Fruit fly (Drosophila melanogaster) whole organism, embryonic: ENCODE measurements around the gene CG33281.
A peak's percentile ranks its signal among the peaks of the same experiment; 100 is the strongest.

Experiments
- CG12155 ChIP-seq: fragments of 200-800 bp; sonication (Bioruptor generic); optimal IDR thresholded peaks from 3 replicates; lab custom pipeline; 2016; ENCODE audit warnings: missing biosample characterization, missing genetic modification characterization
- CG12236 ChIP-seq: fragments of 200-800 bp; sonication (Bioruptor generic); optimal IDR thresholded peaks from 2 replicates; lab custom pipeline; 2016; ENCODE audit warnings: missing biosample characterization, missing genetic modification characterization
- CG15514 ChIP-seq: fragments of 200-800 bp; sonication (Bioruptor generic); optimal IDR thresholded peaks from 3 replicates; lab custom pipeline; 2017; ENCODE audit warnings: missing biosample characterization, missing genetic modification characterization, mild to moderate bottlenecking, moderate library complexity, missing genetic modification reagents
- CG1603 ChIP-seq: fragments of 200-800 bp; sonication (Bioruptor generic); optimal IDR thresholded peaks from 2 replicates; lab custom pipeline; 2019; ENCODE audit warnings: missing biosample characterization, mild to moderate bottlenecking, missing genetic modification characterization, moderate library complexity
- CG17568 ChIP-seq: fragments of 200-800 bp; sonication (Bioruptor generic); optimal IDR thresholded peaks from 2 replicates; lab custom pipeline; 2018; ENCODE audit warnings: missing biosample characterization, mild to moderate bottlenecking, missing genetic modification characterization, moderate library complexity
- CG18011 ChIP-seq: fragments of 200-800 bp; sonication (Bioruptor generic); optimal IDR thresholded peaks from 2 replicates; lab custom pipeline; 2017; ENCODE audit warnings: missing biosample characterization, missing genetic modification characterization, mild to moderate bottlenecking, moderate library complexity, missing genotype
- CG18476 ChIP-seq: fragments of 200-800 bp; sonication (Bioruptor generic); optimal IDR thresholded peaks from 2 replicates; lab custom pipeline; 2016; ENCODE audit warnings: missing biosample characterization, mild to moderate bottlenecking, missing genetic modification characterization
- CG3163 ChIP-seq: fragments of 200-800 bp; sonication (Bioruptor generic); optimal IDR thresholded peaks from 3 replicates; lab custom pipeline; 2016; ENCODE audit warnings: missing biosample characterization, missing genetic modification characterization
- CG33213 ChIP-seq: fragments of 200-800 bp; sonication (Bioruptor generic); optimal IDR thresholded peaks from 3 replicates; lab custom pipeline; 2016; ENCODE audit warnings: missing biosample characterization, missing genetic modification characterization
- CG34224 ChIP-seq: fragments of 200-800 bp; sonication (Bioruptor generic); IDR thresholded peaks from 3 replicates; pipeline ENCODE4 v1.3.6; 2022; ENCODE audit warnings: missing biosample characterization, missing genetic modification characterization; ENCODE audit not compliant: partially characterized antibody
- CG43689 ChIP-seq: fragments of 200-800 bp; sonication (Bioruptor generic); IDR thresholded peaks from 2 replicates; pipeline ENCODE4 v1.3.6; 2022; ENCODE audit warnings: missing biosample characterization, missing genetic modification characterization
- CG4854 ChIP-seq: fragments of 200-800 bp; sonication (Bioruptor generic); optimal IDR thresholded peaks from 2 replicates; lab custom pipeline; 2016; ENCODE audit warnings: missing biosample characterization, missing genetic modification characterization, inconsistent platforms
- CG5953 ChIP-seq: fragments of 200-800 bp; sonication (Bioruptor generic); IDR thresholded peaks from 2 replicates; pipeline ENCODE4 v1.3.6; 2022; ENCODE audit warnings: missing biosample characterization, missing genetic modification characterization
- CG6689 ChIP-seq: fragments of 200-800 bp; sonication (Bioruptor generic); IDR thresholded peaks from 2 replicates; pipeline ENCODE4 v1.3.6; 2022; ENCODE audit warnings: missing biosample characterization, missing genetic modification characterization
- CG6854 ChIP-seq: fragments of 200-800 bp; sonication (Bioruptor generic); optimal IDR thresholded peaks from 3 replicates; lab custom pipeline; 2017; ENCODE audit warnings: missing biosample characterization, mild to moderate bottlenecking, missing genetic modification characterization
- CG7556 ChIP-seq: fragments of 200-800 bp; sonication (Bioruptor generic); optimal IDR thresholded peaks from 2 replicates; lab custom pipeline; 2017; ENCODE audit warnings: missing biosample characterization, mild to moderate bottlenecking, missing genetic modification characterization
- CG7928 ChIP-seq: fragments of 200-800 bp; sonication (Bioruptor generic); optimal IDR thresholded peaks from 2 replicates; lab custom pipeline; 2017; ENCODE audit warnings: missing biosample characterization, mild to moderate bottlenecking, missing genetic modification characterization
- CG8924 ChIP-seq: fragments of 200-800 bp; optimal IDR thresholded peaks from 3 replicates; lab custom pipeline; 2019; ENCODE audit warnings: missing biosample characterization, mild to moderate bottlenecking, missing genetic modification characterization, moderate library complexity
- CG9437 ChIP-seq: fragments of 200-800 bp; sonication (Bioruptor generic); optimal IDR thresholded peaks from 2 replicates; lab custom pipeline; 2018; ENCODE audit warnings: missing biosample characterization, mild to moderate bottlenecking, missing genetic modification characterization
- CG9817 ChIP-seq: fragments of 200-800 bp; sonication (Bioruptor generic); optimal IDR thresholded peaks from 2 replicates; lab custom pipeline; 2018; ENCODE audit warnings: missing biosample characterization, mild to moderate bottlenecking, missing genetic modification characterization, moderate library complexity
- Drgx ChIP-seq: fragments of 200-800 bp; sonication (Bioruptor generic); IDR thresholded peaks from 2 replicates; pipeline ENCODE4 v1.3.6; 2022; ENCODE audit warnings: missing biosample characterization, missing genetic modification characterization
- Eip74EF ChIP-seq, 2 experiments: fragments of 200-800 bp in 1 of 2; fragments of >200 bp in 1 of 2; sonication (Bioruptor generic) in 1 of 2; optimal IDR thresholded peaks; 2 replicates each; lab custom pipeline; 2017 to 2019; ENCODE audit warnings: missing biosample characterization in 2 of 2, missing genetic modification characterization in 2 of 2, mild to moderate bottlenecking in 1 of 2, moderate library complexity in 1 of 2
- H2.0 ChIP-seq: fragments of 200-800 bp; sonication (Bioruptor generic); IDR thresholded peaks from 2 replicates; pipeline ENCODE4 v1.3.6; 2022; ENCODE audit warnings: missing biosample characterization, missing genetic modification characterization
- Lhr ChIP-seq: fragments of 200-800 bp; sonication (Bioruptor generic); optimal IDR thresholded peaks from 3 replicates; lab custom pipeline; 2017; ENCODE audit warnings: mild to moderate bottlenecking, missing biosample characterization, missing genetic modification reagents, missing genetic modification characterization
- NC2α ChIP-seq: fragments of 200-800 bp; sonication (Bioruptor generic); optimal IDR thresholded peaks from 2 replicates; lab custom pipeline; 2016; ENCODE audit warnings: missing biosample characterization, missing genetic modification characterization
- NFAT ChIP-seq: fragments of 200-800 bp; sonication (Bioruptor generic); IDR thresholded peaks from 2 replicates; pipeline ENCODE4 v1.3.6; 2022; ENCODE audit warnings: missing biosample characterization, missing genetic modification characterization
- NK7.1 ChIP-seq: fragments of 200-800 bp; sonication (Bioruptor generic); optimal IDR thresholded peaks from 3 replicates; lab custom pipeline; 2016; ENCODE audit warnings: missing biosample characterization, missing genetic modification characterization
- Poxn ChIP-seq: fragments of 200-800 bp; sonication (Bioruptor generic); IDR thresholded peaks from 2 replicates; pipeline ENCODE4 v1.3.6; 2022; ENCODE audit warnings: missing biosample characterization, missing genetic modification characterization
- Rx ChIP-seq: fragments of 200-800 bp; sonication (Bioruptor generic); IDR thresholded peaks from 2 replicates; pipeline ENCODE4 v1.3.6; 2022; ENCODE audit warnings: missing biosample characterization, missing genetic modification characterization
- ap ChIP-seq: fragments of 200-800 bp; sonication (Bioruptor generic); IDR thresholded peaks from 2 replicates; pipeline ENCODE4 v1.3.6; 2022; ENCODE audit warnings: missing biosample characterization, missing genetic modification characterization
- ash1 ChIP-seq: fragments of 200-800 bp; sonication (Bioruptor generic); optimal IDR thresholded peaks from 2 replicates; lab custom pipeline; 2018; ENCODE audit warnings: missing biosample characterization, mild to moderate bottlenecking, missing genetic modification characterization
- bowl ChIP-seq: fragments of 200-800 bp; sonication (Bioruptor generic); IDR thresholded peaks from 2 replicates; pipeline ENCODE4 v1.3.6; 2022; ENCODE audit warnings: missing biosample characterization, missing genetic modification characterization
- cato ChIP-seq: fragments of 200-800 bp; sonication (Bioruptor generic); optimal IDR thresholded peaks from 2 replicates; lab custom pipeline; 2016; ENCODE audit warnings: missing biosample characterization, missing genetic modification characterization, borderline replicate concordance
- caup ChIP-seq: fragments of 200-800 bp; sonication (Bioruptor generic); optimal IDR thresholded peaks from 3 replicates; lab custom pipeline; 2017; ENCODE audit warnings: missing biosample characterization, mild to moderate bottlenecking, missing genetic modification characterization, moderate library complexity; ENCODE audit not compliant: severe bottlenecking
- eve ChIP-seq, 2 experiments: fragments of >200 bp; optimal IDR thresholded peaks; 2 replicates each; lab custom pipeline; 2017; ENCODE audit warnings: missing biosample characterization in 2 of 2, missing genetic modification characterization in 2 of 2
- gsb ChIP-seq: fragments of 200-800 bp; sonication (Bioruptor generic); IDR thresholded peaks from 2 replicates; pipeline ENCODE4 v1.3.6; 2022; ENCODE audit warnings: missing biosample characterization, missing genetic modification characterization
- gsb-n ChIP-seq: fragments of 200-800 bp; sonication (Bioruptor generic); optimal IDR thresholded peaks from 3 replicates; lab custom pipeline; 2018; ENCODE audit warnings: missing biosample characterization, mild to moderate bottlenecking, missing genetic modification characterization
- hth ChIP-seq: fragments of >200 bp; optimal IDR thresholded peaks from 2 replicates; lab custom pipeline; 2017; ENCODE audit warnings: inconsistent platforms
- kah ChIP-seq: fragments of 200-800 bp; sonication (Bioruptor generic); optimal IDR thresholded peaks from 2 replicates; lab custom pipeline; 2018; ENCODE audit warnings: missing biosample characterization, mild to moderate bottlenecking, missing genetic modification characterization
- lilli ChIP-seq: fragments of 200-800 bp; sonication (Bioruptor generic); optimal IDR thresholded peaks from 3 replicates; lab custom pipeline; 2016; ENCODE audit warnings: missing biosample characterization, missing genetic modification characterization
- otp ChIP-seq: fragments of 200-800 bp; sonication (Bioruptor generic); IDR thresholded peaks from 3 replicates; pipeline ENCODE4, ENCODE4 v1.3.6; 2022; ENCODE audit warnings: missing biosample characterization, missing genetic modification characterization
- pita ChIP-seq: fragments of 200-800 bp; sonication (Bioruptor generic); optimal IDR thresholded peaks from 2 replicates; lab custom pipeline; 2017; ENCODE audit warnings: missing biosample characterization, mild to moderate bottlenecking, missing genetic modification characterization
- ranshi ChIP-seq: fragments of 200-800 bp; sonication (Bioruptor generic); IDR thresholded peaks from 2 replicates; pipeline ENCODE4 v1.3.6; 2022; ENCODE audit warnings: missing biosample characterization, missing genetic modification characterization
- sc ChIP-seq, 3 experiments: fragments of >200 bp in 2 of 3; fragments of 200-800 bp in 1 of 3; sonication (Bioruptor generic) in 1 of 3; optimal IDR thresholded peaks; 2 replicates in 2 of 3; 3 replicates in 1 of 3; lab custom pipeline; 2017; ENCODE audit warnings: mild to moderate bottlenecking in 1 of 3, missing biosample characterization in 1 of 3, missing genetic modification characterization in 1 of 3, missing genetic modification reagents in 1 of 3
- slp2 ChIP-seq: fragments of 200-800 bp; sonication (Bioruptor generic); optimal IDR thresholded peaks from 2 replicates; lab custom pipeline; 2016; ENCODE audit warnings: missing biosample characterization, missing genetic modification characterization
- trem ChIP-seq: fragments of 200-800 bp; optimal IDR thresholded peaks from 3 replicates; lab custom pipeline; 2019; ENCODE audit warnings: missing biosample characterization, mild to moderate bottlenecking, missing genetic modification characterization, moderate library complexity
- trh ChIP-seq: fragments of 200-800 bp; sonication (Bioruptor generic); optimal IDR thresholded peaks from 2 replicates; lab custom pipeline; 2016; ENCODE audit warnings: missing biosample characterization, missing genetic modification characterization
- vnd ChIP-seq: fragments of 200-800 bp; sonication (Bioruptor generic); IDR thresholded peaks from 3 replicates; pipeline ENCODE4 v1.3.6; 2022; ENCODE audit warnings: missing biosample characterization, missing genetic modification characterization; ENCODE audit not compliant: partially characterized antibody
- wdn ChIP-seq: fragments of 200-800 bp; sonication (Bioruptor generic); IDR thresholded peaks from 2 replicates; pipeline ENCODE4 v1.3.6; 2022; ENCODE audit warnings: missing biosample characterization, missing genetic modification characterization

Gene CG33281

dm6 chr2L:3348146-3348747 is 24.2 kb downstream of the CG33281 start (continued):
- peak; percentile 24 for TF ChIP-seq CG4854 (GFP tag; lab: Kevin White, UChicago)
- no peak for TF ChIP-seq CG34224 (GFP tag; lab: Robert Waterston, UW)
- TF ChIP-seq Drgx, result peak; percentile 98
- TF ChIP-seq vnd (GFP tag; lab: Robert Waterston, UW), result peak; percentile 44; the same call in 2 of the 3 replicates
- peak; percentile 71 for TF ChIP-seq trem (tag; lab: Kevin White, UChicago)
- peak; percentile 42 for TF ChIP-seq CG12236 (GFP tag; lab: Kevin White, UChicago)
- peak; percentile 66 for TF ChIP-seq cato (GFP tag; lab: Kevin White, UChicago)
- TF ChIP-seq kah (GFP tag; lab: Kevin White, UChicago), result peak; percentile 72
- TF ChIP-seq CG9437 (GFP tag; lab: Kevin White, UChicago), result peak; percentile 54
- TF ChIP-seq CG9817 (tag; lab: Kevin White, UChicago), result peak; percentile 24
- TF ChIP-seq CG6689 (GFP tag; lab: Robert Waterston, UW), result peak; percentile 92
- TF ChIP-seq bowl (GFP tag; lab: Robert Waterston, UW), result no peak
- peak; percentile 86 for TF ChIP-seq ap (GFP tag; lab: Robert Waterston, UW)
- TF ChIP-seq CG33213 (GFP tag; lab: Kevin White, UChicago), result peak; percentile 52
- TF ChIP-seq NC2α (GFP tag; lab: Kevin White, UChicago), result no peak
- TF ChIP-seq CG15514 (GFP tag; lab: Kevin White, UChicago), result peak; percentile 14
- TF ChIP-seq Poxn (GFP tag; lab: Robert Waterston, UW), result no peak
- TF ChIP-seq CG5953 (GFP tag; lab: Robert Waterston, UW), result peak; percentile 83
- TF ChIP-seq CG18476 (GFP tag; lab: Kevin White, UChicago), result peak; percentile 51
- TF ChIP-seq wdn (GFP tag; lab: Robert Waterston, UW), result peak; percentile 47; the same call in 1 of the 2 replicates
- no peak for TF ChIP-seq CG3163 (GFP tag; lab: Kevin White, UChicago)
- TF ChIP-seq CG12155 (GFP tag; lab: Kevin White, UChicago), result no peak
- TF ChIP-seq Lhr (GFP tag; lab: Kevin White, UChicago), result peak; percentile 53
- no peak for TF ChIP-seq NFAT (GFP tag; lab: Robert Waterston, UW)
- TF ChIP-seq CG18011 (GFP tag; lab: Kevin White, UChicago), result peak; percentile 10
- TF ChIP-seq lilli (GFP tag; lab: Kevin White, UChicago), result peak; percentile 32
- TF ChIP-seq eve (GFP tag; optimal IDR thresholded peaks at IDR 0.05; lab: Kevin White, UChicago), result peak in 1 of 2 experiments; percentile 88
- no peak for TF ChIP-seq pita (GFP tag; lab: Kevin White, UChicago)
- TF ChIP-seq trh (GFP tag; lab: Kevin White, UChicago), result no peak
- peak; percentile 31 for TF ChIP-seq CG17568 (GFP tag; lab: Kevin White, UChicago)
- TF ChIP-seq CG6854 (GFP tag; lab: Kevin White, UChicago), result no peak
- TF ChIP-seq caup (GFP tag; lab: Kevin White, UChicago), result peak; percentile 12
- peak; percentile 69 for TF ChIP-seq CG7556 (GFP tag; lab: Kevin White, UChicago)
- TF ChIP-seq H2.0 (GFP tag; lab: Robert Waterston, UW), result peak; percentile 85
- TF ChIP-seq gsb-n (tag; lab: Kevin White, UChicago), result peak; percentile 81
- TF ChIP-seq Rx (GFP tag; lab: Robert Waterston, UW), result peak; percentile 89
- peak; percentile 83 for TF ChIP-seq slp2 (GFP tag; lab: Kevin White, UChicago)
- no peak for TF ChIP-seq NK7.1 (GFP tag; lab: Kevin White, UChicago)
- peak; percentile 90 for TF ChIP-seq CG1603
- no peak for TF ChIP-seq gsb (GFP tag; lab: Robert Waterston, UW)
- peak; percentile 78 for TF ChIP-seq CG8924 (tag; lab: Kevin White, UChicago)
- peak in 1 of 2 experiments; percentile 75 for TF ChIP-seq Eip74EF (GFP tag; optimal IDR thresholded peaks at IDR 0.05; lab: Kevin White, UChicago)
- TF ChIP-seq ranshi, result peak; percentile 86
- TF ChIP-seq sc (optimal IDR thresholded peaks at IDR 0.05; lab: Kevin White, UChicago), result no peak
- TF ChIP-seq sc (GFP tag; optimal IDR thresholded peaks at IDR 0.05; lab: Kevin White, UChicago), result peak; percentile 82
- no peak for TF ChIP-seq ash1 (GFP tag; lab: Kevin White, UChicago)
- peak; percentile 75 for TF ChIP-seq CG43689 (GFP tag; lab: Robert Waterston, UW)
- no peak for TF ChIP-seq CG7928 (GFP tag; lab: Kevin White, UChicago)
- TF ChIP-seq hth (lab: Kevin White, UChicago), result no peak
- peak; percentile 93 for TF ChIP-seq otp
